Worm (Caenorhabditis elegans) whole organism, L1 larva: ENCODE results near the gene K07E3.4.

Experiments
- C04F5.9 ChIP-seq: sonication (generic microtip); optimal IDR thresholded peaks from 2 replicates; lab custom pipeline; 2016; ENCODE audit warnings: missing genetic modification characterization, missing compliant biosample characterization
- F16B12.6 ChIP-seq: fragments of 150-350 bp; optimal IDR thresholded peaks from 2 replicates; lab custom pipeline; 2014; ENCODE audit warnings: missing biosample characterization, missing genetic modification characterization
- alr-1 ChIP-seq: fragments of 200-800 bp; sonication (Bioruptor generic); optimal IDR thresholded peaks from 2 replicates; lab custom pipeline; 2018; ENCODE audit warnings: borderline replicate concordance, mild to moderate bottlenecking, missing genetic modification characterization, missing compliant biosample characterization
- aly-2 ChIP-seq: fragments of 150-350 bp; optimal IDR thresholded peaks from 2 replicates; lab custom pipeline; 2014; ENCODE audit warnings: missing biosample characterization, missing genetic modification characterization
- ama-1 ChIP-seq: fragments of 150-350 bp; optimal IDR thresholded peaks from 2 replicates; lab custom pipeline; 2014
- blmp-1 ChIP-seq: fragments of 150-350 bp; optimal IDR thresholded peaks from 2 replicates; lab custom pipeline; 2014; ENCODE audit warnings: missing biosample characterization, missing genetic modification characterization
- ceh-63 ChIP-seq: fragments of 200-800 bp; sonication (Bioruptor generic); optimal IDR thresholded peaks from 2 replicates; lab custom pipeline; 2018; ENCODE audit warnings: mild to moderate bottlenecking, missing genetic modification characterization, missing compliant biosample characterization
- ceh-88 ChIP-seq: fragments of 200-800 bp; sonication (Bioruptor generic); IDR thresholded peaks from 2 replicates; pipeline ENCODE4 v1.3.6; 2022; ENCODE audit warnings: missing genetic modification characterization, missing compliant biosample characterization
- ceh-90 ChIP-seq: sonication (generic microtip); optimal IDR thresholded peaks from 2 replicates; lab custom pipeline; 2016; ENCODE audit warnings: missing genetic modification characterization, missing compliant biosample characterization
- dpl-1 ChIP-seq, 3 experiments: fragments of 150-350 bp in 2 of 3; sonication (generic microtip) in 1 of 3; optimal IDR thresholded peaks; 2 replicates each; lab custom pipeline; 2014 to 2017; ENCODE audit warnings: missing biosample characterization in 3 of 3, missing genetic modification characterization in 3 of 3, missing genetic modification reagents in 3 of 3
- efl-1 ChIP-seq, 4 experiments: fragments of 150-350 bp; optimal IDR thresholded peaks in 3 of 4; peaks in 1 of 4; 1 replicate in 1 of 4; 2 replicates in 3 of 4; lab custom pipeline; 2014; ENCODE audit warnings: missing biosample characterization in 2 of 4, missing genetic modification characterization in 2 of 4, missing genetic modification reagents in 2 of 4
- elt-2 ChIP-seq: sonication (generic microtip); optimal IDR thresholded peaks from 2 replicates; lab custom pipeline; 2016; ENCODE audit warnings: missing genetic modification characterization, mild to moderate bottlenecking, inconsistent platforms, missing compliant biosample characterization, missing genetic modification reagents
- ets-5 ChIP-seq: fragments of 200-800 bp; sonication (Bioruptor generic); IDR thresholded peaks from 2 replicates; pipeline ENCODE4 v1.3.6; 2022; ENCODE audit warnings: missing genetic modification characterization, missing compliant biosample characterization
- fkh-10 ChIP-seq: sonication (generic microtip); optimal IDR thresholded peaks from 2 replicates; lab custom pipeline; 2017; ENCODE audit warnings: missing biosample characterization, missing genetic modification reagents, missing genetic modification characterization
- grh-1 ChIP-seq: fragments of 200-800 bp; sonication (Bioruptor generic); IDR thresholded peaks from 2 replicates; pipeline ENCODE4 v1.3.6; 2022; ENCODE audit warnings: missing genetic modification reagents, missing genetic modification characterization, missing compliant biosample characterization
- hlh-4 ChIP-seq: sonication (generic microtip); optimal IDR thresholded peaks from 2 replicates; lab custom pipeline; 2016; ENCODE audit warnings: mild to moderate bottlenecking, missing genetic modification characterization, missing compliant biosample characterization
- hpl-2 ChIP-seq: fragments of 150-350 bp; optimal IDR thresholded peaks from 2 replicates; lab custom pipeline; 2014; ENCODE audit warnings: missing biosample characterization, missing genetic modification reagents, missing genetic modification characterization
- isw-1 ChIP-seq: fragments of 200-800 bp; sonication (Bioruptor generic); IDR thresholded peaks from 2 replicates; pipeline ENCODE4 v1.3.6; 2022; ENCODE audit warnings: missing genetic modification characterization, missing compliant biosample characterization
- lin-39 ChIP-seq: fragments of 150-350 bp; optimal IDR thresholded peaks from 2 replicates; lab custom pipeline; 2014; ENCODE audit warnings: missing biosample characterization, missing genetic modification reagents, missing genetic modification characterization
- mdl-1 ChIP-seq, 2 experiments: fragments of 150-350 bp; optimal IDR thresholded peaks; 2 replicates each; lab custom pipeline; 2014 to 2017; ENCODE audit warnings: missing biosample characterization in 2 of 2, missing genetic modification characterization in 2 of 2, inconsistent platforms in 1 of 2
- mep-1 ChIP-seq: fragments of 150-350 bp; optimal IDR thresholded peaks from 2 replicates; lab custom pipeline; 2014; ENCODE audit warnings: missing biosample characterization, missing genetic modification characterization
- nhr-11 ChIP-seq: fragments of 150-350 bp; optimal IDR thresholded peaks from 2 replicates; lab custom pipeline; 2014; ENCODE audit warnings: missing biosample characterization, missing genetic modification characterization
- nhr-19 ChIP-seq: fragments of 200-800 bp; sonication (Bioruptor generic); conservative IDR thresholded peaks from 2 replicates; pipeline ENCODE4 v1.3.6; 2022; ENCODE audit warnings: missing genetic modification characterization, missing compliant biosample characterization
- nhr-20 ChIP-seq: sonication (generic microtip); optimal IDR thresholded peaks from 2 replicates; lab custom pipeline; 2016; ENCODE audit warnings: mild to moderate bottlenecking, missing genetic modification characterization, missing compliant biosample characterization
- nhr-71 ChIP-seq: sonication (generic microtip); optimal IDR thresholded peaks from 2 replicates; lab custom pipeline; 2016; ENCODE audit warnings: mild to moderate bottlenecking, missing genetic modification characterization, moderate library complexity, missing compliant biosample characterization
- nhr-84 ChIP-seq: sonication (generic microtip); optimal IDR thresholded peaks from 2 replicates; lab custom pipeline; 2017; ENCODE audit warnings: missing biosample characterization, missing genetic modification characterization
- nhr-85 ChIP-seq: sonication (generic microtip); peaks from one replicate; lab custom pipeline; 2016; ENCODE audit warnings: missing genetic modification characterization, inconsistent platforms, missing compliant biosample characterization
- nhr-90 ChIP-seq: sonication (generic microtip); optimal IDR thresholded peaks from 2 replicates; lab custom pipeline; 2016; ENCODE audit warnings: mild to moderate bottlenecking, missing genetic modification characterization, missing compliant biosample characterization; ENCODE audit not compliant: poor library complexity
- pag-3 ChIP-seq: sonication (generic microtip); optimal IDR thresholded peaks from 2 replicates; lab custom pipeline; 2017; ENCODE audit warnings: missing genetic modification characterization, mild to moderate bottlenecking, missing compliant biosample characterization, antibody characterized with exemption, borderline replicate concordance; ENCODE audit not compliant: insufficient read depth
- rnt-1 ChIP-seq: sonication (generic microtip); optimal IDR thresholded peaks from 2 replicates; lab custom pipeline; 2016; ENCODE audit warnings: mild to moderate bottlenecking, missing genetic modification characterization, moderate library complexity, missing compliant biosample characterization
- snu-23 ChIP-seq: sonication (generic microtip); optimal IDR thresholded peaks from 2 replicates; lab custom pipeline; 2016; ENCODE audit warnings: missing genetic modification characterization, missing compliant biosample characterization
- sox-4 ChIP-seq: sonication (generic microtip); optimal IDR thresholded peaks from 2 replicates; lab custom pipeline; 2016; ENCODE audit warnings: missing genetic modification characterization, missing compliant biosample characterization
- sptf-1 ChIP-seq: fragments of 150-350 bp; optimal IDR thresholded peaks from 2 replicates; lab custom pipeline; 2014; ENCODE audit warnings: missing biosample characterization, missing genetic modification characterization
- swsn-7 ChIP-seq: sonication (generic microtip); optimal IDR thresholded peaks from 2 replicates; lab custom pipeline; 2016; ENCODE audit warnings: missing genetic modification characterization, missing compliant biosample characterization
- tbx-2 ChIP-seq: sonication (generic microtip); optimal IDR thresholded peaks from 2 replicates; lab custom pipeline; 2016; ENCODE audit warnings: missing genetic modification characterization, missing compliant biosample characterization
- tlp-1 ChIP-seq: fragments of 150-350 bp; optimal IDR thresholded peaks from 2 replicates; lab custom pipeline; 2014; ENCODE audit warnings: missing biosample characterization, missing genetic modification characterization
- unc-130 ChIP-seq: fragments of 150-350 bp; optimal IDR thresholded peaks from 2 replicates; lab custom pipeline; 2017; ENCODE audit warnings: missing biosample characterization, missing genetic modification characterization, inconsistent platforms
- unc-30 ChIP-seq: sonication (generic microtip); optimal IDR thresholded peaks from 2 replicates; lab custom pipeline; 2017; ENCODE audit warnings: missing biosample characterization, missing genetic modification characterization
- unc-86 ChIP-seq: sonication (generic microtip); optimal IDR thresholded peaks from 2 replicates; lab custom pipeline; 2016; ENCODE audit warnings: missing genetic modification characterization, missing compliant biosample characterization
- unc-98 ChIP-seq: fragments of 200-800 bp; sonication (Bioruptor generic); IDR thresholded peaks from 2 replicates; pipeline ENCODE4 v1.3.6; 2022; ENCODE audit warnings: missing genetic modification characterization, missing compliant biosample characterization
- vab-15 ChIP-seq: sonication (generic microtip); optimal IDR thresholded peaks from 2 replicates; lab custom pipeline; 2017; ENCODE audit warnings: missing genotype, mild to moderate bottlenecking, missing genetic modification characterization, missing compliant biosample characterization
- ztf-4 ChIP-seq: fragments of 150-350 bp; optimal IDR thresholded peaks from 2 replicates; lab custom pipeline; 2014; ENCODE audit warnings: missing biosample characterization, missing genetic modification characterization

The K07E3.4 gene

DNA sequence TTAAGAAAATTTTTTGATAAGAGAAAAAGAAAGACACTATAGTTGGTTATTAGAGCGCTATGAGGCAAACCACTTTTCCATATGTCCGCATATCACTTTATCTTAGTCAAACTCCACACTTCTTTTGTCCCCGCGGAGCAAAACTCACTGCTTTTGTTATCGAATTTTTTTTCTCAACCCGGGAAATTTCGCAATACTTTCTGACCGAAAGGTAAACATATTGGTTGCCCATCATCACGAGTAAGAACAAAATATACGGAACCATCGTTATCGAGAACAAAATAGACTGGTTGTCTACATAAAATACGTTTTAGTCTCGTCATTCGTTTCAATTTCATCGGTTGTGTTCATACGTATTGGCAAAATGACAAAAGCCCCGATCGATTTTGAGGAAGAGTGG is 14.5 kb downstream of the K07E3.4 start, which contains the start of gene C18A11.1 (continued):
- TF ChIP-seq dpl-1 (GFP tag; optimal IDR thresholded peaks at IDR 0.05; lab: Kevin White, UChicago): peak in 2 of 3 experiments; percentile 6 to 33
- TF ChIP-seq tlp-1 (tag; lab: Kevin White, UChicago): no peak
- TF ChIP-seq ztf-4: no peak
- no peak for TF ChIP-seq isw-1 (GFP tag; lab: Robert Waterston, UW)
- peak in 1 of 2 experiments; percentile 25 for TF ChIP-seq mdl-1 (tag; optimal IDR thresholded peaks at IDR 0.05; lab: Kevin White, UChicago)
- TF ChIP-seq pag-3 (tag; lab: Kevin White, UChicago): no peak
- TF ChIP-seq unc-98 (GFP tag; lab: Robert Waterston, UW): no peak
- no peak for TF ChIP-seq aly-2 (tag; lab: Kevin White, UChicago)
- TF ChIP-seq swsn-7 (tag; lab: Kevin White, UChicago): no peak
- TF ChIP-seq alr-1 (tag; lab: Kevin White, UChicago): no peak
- TF ChIP-seq elt-2 (tag; lab: Kevin White, UChicago): peak; percentile 92
- TF ChIP-seq C04F5.9 (tag; lab: Kevin White, UChicago): no peak
- TF ChIP-seq unc-30 (tag; lab: Kevin White, UChicago): no peak
- no peak for TF ChIP-seq nhr-84 (tag; lab: Kevin White, UChicago)
- TF ChIP-seq, all 84 proteins: peak for 12

DNA sequence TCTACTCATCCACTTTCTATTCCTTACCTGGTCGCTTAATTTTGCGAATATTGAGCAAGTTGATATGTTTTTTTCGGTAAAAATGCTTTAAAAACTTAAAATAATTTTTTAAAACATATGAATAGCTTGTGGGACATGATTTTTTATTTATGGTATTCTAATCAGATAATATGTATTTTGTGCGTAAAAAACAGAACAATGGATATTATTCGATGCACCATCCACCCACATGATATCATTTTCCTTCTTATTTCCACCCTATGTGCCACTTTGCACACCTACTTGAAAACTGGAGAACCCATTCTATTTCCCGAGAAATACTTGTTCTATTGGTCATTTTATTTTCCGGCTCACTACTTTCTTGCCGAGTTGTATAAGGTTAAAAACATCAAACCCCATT is 16.6 kb downstream of the K07E3.4 start, which contains the start of gene C18A11.2:
Gene C18A11.2, plus strand, starts transcription at position 301 of the 400 bp plus-strand sequence.
- TF ChIP-seq fkh-10 (GFP tag; lab: Kevin White, UChicago) (no peak), ets-5 (GFP tag; lab: Robert Waterston, UW) (no peak), swsn-7 (tag; lab: Kevin White, UChicago) (no peak), isw-1 (GFP tag; lab: Robert Waterston, UW) (no peak), rnt-1 (tag; lab: Kevin White, UChicago) (no peak), unc-130 (tag; lab: Kevin White, UChicago) (no peak), tbx-2 (tag; lab: Kevin White, UChicago) (no peak), sptf-1 (tag; lab: Kevin White, UChicago) (no peak), ceh-88 (GFP tag; lab: Robert Waterston, UW) (no peak), nhr-85 (no peak), unc-86 (tag; lab: Kevin White, UChicago) (no peak), nhr-11 (no peak), nhr-71 (no peak), lin-39 (tag; lab: Kevin White, UChicago) (no peak)

DNA sequence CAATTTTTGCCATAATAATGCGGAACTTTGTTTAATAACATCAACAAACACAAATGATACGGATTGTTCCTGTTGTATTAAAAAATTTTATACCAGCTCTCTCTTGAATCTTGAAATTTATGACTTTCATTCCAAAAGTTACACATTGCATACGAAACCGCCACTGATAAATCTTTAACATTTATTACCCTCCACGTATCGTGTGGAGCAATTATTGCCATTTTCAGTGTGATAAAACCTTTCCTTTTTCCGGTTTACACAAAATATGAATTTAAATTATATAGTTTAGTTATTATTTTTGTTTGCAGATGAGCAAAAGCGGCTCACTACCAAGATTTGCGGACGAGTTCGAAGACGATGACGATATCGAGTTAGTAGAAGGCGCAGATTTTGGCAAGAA is 23.0 kb downstream of the K07E3.4 start, which contains the start of gene C18A11.3:
Gene C18A11.3, plus strand, starts transcription at position 301 of the 400 bp plus-strand sequence.
- TF ChIP-seq nhr-84 (tag; lab: Kevin White, UChicago): no peak
- no peak for TF ChIP-seq efl-1 (optimal IDR thresholded peaks at IDR 0.05; lab: Kevin White, UChicago)
- TF ChIP-seq efl-1 (GFP tag; optimal IDR thresholded peaks at IDR 0.05 in 1 of 2; lab: Kevin White, UChicago): peak in 1 of 2 experiments; percentile 10

DNA sequence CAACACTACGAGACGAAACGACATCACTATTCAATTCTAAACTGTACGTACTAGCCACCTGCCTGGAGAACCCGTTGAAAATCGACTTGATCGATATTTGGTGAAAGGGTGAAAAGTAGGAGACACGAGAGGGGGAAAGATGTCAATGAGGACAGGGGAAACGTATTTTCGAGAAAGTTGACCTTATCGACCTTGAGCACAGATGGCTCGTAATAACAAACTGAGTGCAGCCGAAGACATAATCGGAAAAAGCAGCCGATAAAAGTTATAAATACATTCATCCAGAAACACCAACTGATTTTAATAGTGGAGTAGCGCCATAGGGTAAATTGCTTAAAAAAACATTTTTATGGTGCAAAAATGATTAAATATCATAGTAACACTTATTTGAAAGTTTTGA is 23.8 kb downstream of the K07E3.4 start:
- TF ChIP-seq nhr-20 (tag; lab: Kevin White, UChicago) (no peak), ceh-88 (GFP tag; lab: Robert Waterston, UW) (no peak), vab-15 (tag; lab: Kevin White, UChicago) (no peak), hpl-2 (GFP tag; lab: Kevin White, UChicago) (no peak), ama-1 (lab: Kevin White, UChicago) (no peak), efl-1 (optimal IDR thresholded peaks at IDR 0.05; lab: Kevin White, UChicago) (no peak), efl-1 (GFP tag; optimal IDR thresholded peaks at IDR 0.05 in 1 of 2; lab: Kevin White, UChicago) (peak in 1 of 2 experiments; percentile 79), blmp-1 (tag; lab: Kevin White, UChicago) (peak; percentile 45)

DNA sequence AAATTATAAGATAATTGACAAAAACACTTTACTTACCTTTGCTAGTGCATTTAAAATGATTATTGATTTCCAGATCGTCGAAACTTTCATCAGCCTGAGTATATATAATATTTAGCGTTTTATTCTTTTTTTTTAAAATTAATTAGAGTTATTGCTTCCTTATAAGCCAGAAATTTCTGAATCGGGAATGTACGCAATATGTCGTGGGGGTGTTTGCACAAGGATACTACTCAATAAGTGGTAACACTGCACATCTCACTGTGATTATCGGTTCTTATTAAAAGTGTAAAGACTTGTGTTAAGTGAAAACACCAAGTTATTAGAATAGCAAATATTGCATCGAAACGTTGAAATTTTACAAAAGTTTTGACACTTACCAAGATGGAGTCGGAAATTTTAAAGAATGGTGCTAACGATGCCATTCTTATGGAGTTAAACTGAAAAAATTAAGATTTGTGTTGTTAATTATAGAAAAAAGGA is 26.0 kb downstream of the K07E3.4 start, which contains the start of gene dim-1:
Gene dim-1, minus strand, starts transcription at position 430 of the 480 bp plus-strand sequence.
- TF ChIP-seq unc-86 (tag; lab: Kevin White, UChicago) (no peak), rnt-1 (tag; lab: Kevin White, UChicago) (no peak), ceh-90 (no peak), snu-23 (GFP tag; lab: Kevin White, UChicago) (peak; percentile 26), ceh-63 (no peak), hlh-4 (no peak), sox-4 (tag; lab: Kevin White, UChicago) (no peak), pag-3 (tag; lab: Kevin White, UChicago) (no peak), nhr-19 (GFP tag; lab: Robert Waterston, UW) (no peak), efl-1 (optimal IDR thresholded peaks at IDR 0.05; lab: Kevin White, UChicago) (no peak), efl-1 (GFP tag; optimal IDR thresholded peaks at IDR 0.05 in 1 of 2; lab: Kevin White, UChicago) (peak; percentile 14 to 74), F16B12.6 (tag; lab: Kevin White, UChicago) (peak; percentile 81), unc-130 (tag; lab: Kevin White, UChicago) (no peak), grh-1 (no peak), elt-2 (tag; lab: Kevin White, UChicago) (peak; percentile 4), mep-1 (tag; lab: Kevin White, UChicago) (peak; percentile 34), dpl-1 (GFP tag; optimal IDR thresholded peaks at IDR 0.05; lab: Kevin White, UChicago) (peak in 1 of 3 experiments; percentile 7), fkh-10 (GFP tag; lab: Kevin White, UChicago) (no peak), nhr-90 (tag; lab: Kevin White, UChicago) (no peak), nhr-85 (no peak), ama-1 (lab: Kevin White, UChicago) (no peak)
